Fruit fly (Drosophila melanogaster): Measurements from ENCODE around the gene Prp6.

The Prp6 gene

DNA sequence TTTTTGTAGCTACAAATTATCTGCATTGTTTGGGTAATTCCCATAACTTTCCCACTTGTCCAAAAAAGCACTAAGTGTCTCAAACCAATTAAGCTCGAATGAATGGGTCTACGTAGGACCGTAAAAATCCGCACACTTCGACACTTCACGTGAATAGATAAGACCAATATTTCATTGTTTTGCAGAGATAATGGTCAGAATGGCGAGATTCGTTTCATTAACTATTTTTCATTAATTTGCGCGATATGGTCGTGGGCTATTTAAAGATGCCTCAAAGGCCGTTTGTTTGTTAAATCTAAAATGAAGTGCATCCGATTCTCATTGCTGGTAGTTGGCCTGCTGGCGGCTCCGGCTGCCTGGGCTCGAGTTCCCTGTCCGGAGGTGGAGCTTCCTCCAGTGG is 12.1 kb downstream of the Prp6 start, which contains the start of gene CG6839:
TSS of gene CG6839 (plus strand) at position 301 of the 400 bp plus-strand sequence.
- no peak for TF ChIP-seq CG8119 (GFP tag; IDR thresholded peaks at IDR 0.05)
- no peak for TF ChIP-seq Sox15 (GFP tag; optimal IDR thresholded peaks at IDR 0.05)
- no peak for TF ChIP-seq Sox14 (GFP tag; optimal IDR thresholded peaks at IDR 0.05)
- no peak for TF ChIP-seq spab (GFP tag; optimal IDR thresholded peaks at IDR 0.05)
- TF ChIP-seq CG32006 (GFP tag; optimal IDR thresholded peaks at IDR 0.05): no peak

dm6 chr3L:18920219-18920618 is 15.0 kb downstream of the Prp6 start, which contains the start of gene CG18223:
TSS of gene CG18223 (minus strand) at chr3L:18920319.
- TF ChIP-seq net (GFP tag; optimal IDR thresholded peaks at IDR 0.05) (no peak), CG8119 (GFP tag; IDR thresholded peaks at IDR 0.05) (no peak), CG34406 (GFP tag; optimal IDR thresholded peaks at IDR 0.05) (no peak), Smox (GFP tag; optimal IDR thresholded peaks at IDR 0.05) (no peak)

DNA sequence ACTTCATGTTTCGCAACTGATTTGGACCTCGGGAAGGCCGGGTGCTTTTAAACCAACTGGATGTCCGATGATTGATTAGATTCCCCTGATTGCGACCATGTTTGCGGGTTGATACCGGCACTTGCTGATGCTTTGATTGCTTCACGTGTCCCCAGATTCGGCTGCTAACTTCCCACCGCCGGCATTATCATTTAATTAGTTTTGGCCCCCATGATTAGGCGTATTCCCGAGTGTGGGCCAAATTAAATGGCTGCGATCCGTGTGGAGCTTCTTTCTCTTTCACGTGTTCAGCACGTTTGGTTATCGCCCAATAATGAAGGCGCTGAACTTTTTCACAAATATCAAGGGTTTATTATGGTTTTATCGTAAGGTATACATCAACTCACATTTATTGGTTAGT is 16.9 kb downstream of the Prp6 start, which contains the start of gene CG3819:
TSS of gene CG3819 (minus strand) at position 23 of the 400 bp plus-strand sequence.
- TF ChIP-seq topi (GFP tag; optimal IDR thresholded peaks at IDR 0.05) (no peak), acj6 (GFP tag; optimal IDR thresholded peaks at IDR 0.05) (no peak), Hr39 (GFP tag; optimal IDR thresholded peaks at IDR 0.05) (no peak), CG15336 (GFP tag; IDR thresholded peaks at IDR 0.05) (no peak), Sox15 (GFP tag; optimal IDR thresholded peaks at IDR 0.05) (no peak), Blimp-1 (GFP tag; optimal IDR thresholded peaks at IDR 0.05) (no peak), CG4318 (GFP tag; optimal IDR thresholded peaks at IDR 0.05) (no peak), Gug (GFP tag; IDR thresholded peaks at IDR 0.05) (no peak), CG6854 (GFP tag; optimal IDR thresholded peaks at IDR 0.05) (no peak), CG16779 (tag; optimal IDR thresholded peaks at IDR 0.05) (no peak)

DNA sequence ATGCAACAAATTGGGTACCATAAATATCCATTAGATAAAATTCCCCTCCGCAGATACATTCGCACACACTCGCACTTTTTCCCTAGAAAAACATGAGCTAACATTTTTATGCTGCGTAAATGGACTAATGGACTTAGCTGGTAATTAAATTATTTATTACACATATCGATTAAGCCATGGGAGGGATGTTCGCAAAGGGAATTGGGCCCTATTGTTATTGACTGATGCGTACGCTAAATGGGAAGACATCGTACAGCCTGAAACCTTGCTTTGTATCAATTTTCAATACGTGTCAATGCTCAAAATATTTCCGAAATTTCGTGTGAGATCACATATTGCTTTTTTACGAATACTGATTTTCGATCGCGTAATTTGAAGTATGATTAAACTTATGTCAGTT is 19.6 kb downstream of the Prp6 start, which contains the start of gene CG43049:
TSS of gene CG43049 (plus strand) at position 301 of the 400 bp plus-strand sequence.
- TF ChIP-seq Sox102F (GFP tag; optimal IDR thresholded peaks at IDR 0.05): no peak
- TF ChIP-seq CG6792 (GFP tag; optimal IDR thresholded peaks at IDR 0.05): no peak
- TF ChIP-seq topi (GFP tag; optimal IDR thresholded peaks at IDR 0.05): no peak
- no peak for TF ChIP-seq Eip93F (GFP tag; optimal IDR thresholded peaks at IDR 0.05)
- TF ChIP-seq CG7368 (GFP tag; optimal IDR thresholded peaks at IDR 0.05): no peak
- no peak for TF ChIP-seq spab (GFP tag; optimal IDR thresholded peaks at IDR 0.05)

dm6 chr3L:18945938-18946337 is 40.8 kb downstream of the Prp6 start, which contains the start of gene CG32204:
TSS of gene CG32204 (minus strand) at chr3L:18946038.
- TF ChIP-seq CG8119 (GFP tag; IDR thresholded peaks at IDR 0.05): no peak
- no peak for TF ChIP-seq topi (GFP tag; optimal IDR thresholded peaks at IDR 0.05)
- TF ChIP-seq fd59A (GFP tag; optimal IDR thresholded peaks at IDR 0.05): no peak
- no peak for TF ChIP-seq net (GFP tag; optimal IDR thresholded peaks at IDR 0.05)
- TF ChIP-seq CG6163 (GFP tag; IDR thresholded peaks at IDR 0.05): no peak
- no peak for TF ChIP-seq Sox14 (GFP tag; optimal IDR thresholded peaks at IDR 0.05)
- no peak for TF ChIP-seq Smox (GFP tag; optimal IDR thresholded peaks at IDR 0.05)
- no peak for TF ChIP-seq Blimp-1 (GFP tag; optimal IDR thresholded peaks at IDR 0.05)
- no peak for TF ChIP-seq cyc (GFP tag; optimal IDR thresholded peaks at IDR 0.05)

DNA sequence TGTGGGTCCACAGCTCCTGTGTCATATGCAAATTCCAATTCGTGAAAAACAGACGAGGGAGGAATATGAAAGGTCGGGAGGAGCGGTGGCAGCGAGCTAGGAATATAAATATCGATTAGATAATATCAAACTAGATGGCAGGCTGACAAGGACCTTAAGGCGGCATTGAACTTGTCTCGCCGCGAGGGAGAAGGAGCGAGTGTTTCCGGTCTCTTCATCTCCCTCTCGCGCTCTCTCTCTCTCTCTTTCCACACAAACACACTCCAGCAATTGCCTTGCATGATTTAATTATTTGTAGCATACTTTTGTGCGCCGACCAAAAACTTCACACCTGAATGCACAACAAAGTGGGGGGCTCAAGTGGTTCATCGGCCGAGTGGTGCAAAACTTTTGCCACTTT is 41.8 kb downstream of the Prp6 start:
- no peak for TF ChIP-seq Sox102F (GFP tag; optimal IDR thresholded peaks at IDR 0.05)
- no peak for TF ChIP-seq CG8119 (GFP tag; IDR thresholded peaks at IDR 0.05)
- peak; percentile 22 for TF ChIP-seq acj6 (GFP tag; optimal IDR thresholded peaks at IDR 0.05)
- TF ChIP-seq Ets96B (tag; optimal IDR thresholded peaks at IDR 0.05): no peak
- no peak for TF ChIP-seq Sox15 (GFP tag; optimal IDR thresholded peaks at IDR 0.05)
- TF ChIP-seq Sox14 (GFP tag; optimal IDR thresholded peaks at IDR 0.05): no peak
- TF ChIP-seq CG10631 (GFP tag; optimal IDR thresholded peaks at IDR 0.05): no peak
- no peak for TF ChIP-seq CG6276 (GFP tag; optimal IDR thresholded peaks at IDR 0.05)
- no peak for TF ChIP-seq ss (GFP tag; optimal IDR thresholded peaks at IDR 0.05)
- TF ChIP-seq Hr38 (GFP tag; optimal IDR thresholded peaks at IDR 0.05): no peak
- peak in 1 of 2 experiments; percentile 5 for TF ChIP-seq salr (GFP tag; optimal IDR thresholded peaks at IDR 0.05)
- TF ChIP-seq Lpt (GFP tag; optimal IDR thresholded peaks at IDR 0.05): no peak
- TF ChIP-seq fd85E (GFP tag; optimal IDR thresholded peaks at IDR 0.05): no peak
- no peak for TF ChIP-seq cyc (GFP tag; optimal IDR thresholded peaks at IDR 0.05)
- TF ChIP-seq dac (GFP tag; optimal IDR thresholded peaks at IDR 0.05): no peak
- TF ChIP-seq Eip75B (GFP tag; optimal IDR thresholded peaks at IDR 0.05): no peak
- TF ChIP-seq eg (GFP tag; IDR thresholded peaks at IDR 0.05): peak; percentile 65; the same call in 2 of the 3 replicates
- TF ChIP-seq fkh (GFP tag; optimal IDR thresholded peaks at IDR 0.05): no peak
- no peak for TF ChIP-seq CG4318 (GFP tag; optimal IDR thresholded peaks at IDR 0.05)
- TF ChIP-seq fd59A (GFP tag; optimal IDR thresholded peaks at IDR 0.05): no peak
- no peak for TF ChIP-seq esn (GFP tag; optimal IDR thresholded peaks at IDR 0.05)
- no peak for TF ChIP-seq Eip93F (GFP tag; optimal IDR thresholded peaks at IDR 0.05)
- no peak for TF ChIP-seq CG3032 (tag; optimal IDR thresholded peaks at IDR 0.05)
- TF ChIP-seq CG1621 (tag; optimal IDR thresholded peaks at IDR 0.05): peak; percentile 28
- no peak for TF ChIP-seq Ets21C (GFP tag; optimal IDR thresholded peaks at IDR 0.05)

Data from whole organism, prepupa.